Worm (Caenorhabditis elegans): ENCODE results near the gene F14D2.7.
A peak's percentile ranks its signal among the peaks of the same experiment; 100 is the strongest.

F14D2.7 gene

DNA sequence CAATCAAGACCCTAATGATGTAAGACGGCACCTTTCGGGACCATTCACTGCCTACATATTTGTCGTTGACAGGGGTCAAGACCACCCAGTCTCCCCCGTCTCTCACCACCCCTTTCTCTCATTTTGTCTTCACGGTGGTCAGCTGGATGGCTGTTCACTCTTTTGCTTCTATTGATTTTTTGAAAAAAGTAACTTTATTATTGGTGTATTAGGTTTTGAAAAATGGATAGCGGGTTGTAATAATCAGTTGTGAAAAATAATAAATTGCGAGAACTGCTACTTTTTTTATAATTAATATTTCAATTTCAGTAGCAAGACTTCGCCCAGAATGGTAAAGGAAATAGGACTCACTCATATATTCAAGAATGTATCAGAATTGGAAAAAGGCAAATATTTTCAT lies 38.3 kb upstream of the F14D2.7 start, which contains the start of gene bath-9:
Gene bath-9 (plus strand): TSS at position 301 of the 400 bp plus-strand sequence.
- TF ChIP-seq nhr-10 (tag; optimal IDR thresholded peaks at IDR 0.05) = no peak
- TF ChIP-seq R02D3.7 (tag; optimal IDR thresholded peaks at IDR 0.05) = no peak
- TF ChIP-seq ceh-28 (tag; optimal IDR thresholded peaks at IDR 0.05) = no peak
- TF ChIP-seq unc-130 (GFP tag; optimal IDR thresholded peaks at IDR 0.05) = no peak
- no peak for TF ChIP-seq dve-1 (tag; optimal IDR thresholded peaks at IDR 0.05; ENCODE audit: insufficient read depth)

DNA sequence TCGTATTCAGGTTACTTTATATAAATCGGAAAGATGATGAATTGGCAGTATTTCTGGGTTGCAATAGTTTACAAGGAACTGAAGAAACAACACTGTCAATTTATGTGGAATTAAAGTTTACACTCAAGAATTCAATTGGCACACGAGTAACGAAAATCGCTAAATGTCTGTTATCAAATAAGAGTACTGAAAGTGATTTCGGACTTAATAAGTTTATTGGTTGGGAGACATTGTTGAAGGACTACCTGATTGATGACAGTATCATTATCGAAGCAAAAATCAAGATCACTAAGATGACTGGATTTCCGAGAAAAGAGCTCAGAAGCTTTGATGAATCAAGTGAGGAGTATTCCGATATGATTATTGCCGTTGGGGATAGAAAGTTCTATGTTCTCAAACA lies 36.8 kb upstream of the F14D2.7 start:
- peak in 1 of 2 experiments; percentile 92 for TF ChIP-seq unc-62 (GFP tag; optimal IDR thresholded peaks at IDR 0.05 in 1 of 2)
- no peak for TF ChIP-seq unc-62 (tag; optimal IDR thresholded peaks at IDR 0.05)
- no peak for TF ChIP-seq ceh-44 (GFP tag; IDR thresholded peaks at IDR 0.05)
- no peak for TF ChIP-seq spr-3 (GFP tag; optimal IDR thresholded peaks at IDR 0.05)
- no peak for TF ChIP-seq daf-12 (tag; optimal IDR thresholded peaks at IDR 0.05)

DNA sequence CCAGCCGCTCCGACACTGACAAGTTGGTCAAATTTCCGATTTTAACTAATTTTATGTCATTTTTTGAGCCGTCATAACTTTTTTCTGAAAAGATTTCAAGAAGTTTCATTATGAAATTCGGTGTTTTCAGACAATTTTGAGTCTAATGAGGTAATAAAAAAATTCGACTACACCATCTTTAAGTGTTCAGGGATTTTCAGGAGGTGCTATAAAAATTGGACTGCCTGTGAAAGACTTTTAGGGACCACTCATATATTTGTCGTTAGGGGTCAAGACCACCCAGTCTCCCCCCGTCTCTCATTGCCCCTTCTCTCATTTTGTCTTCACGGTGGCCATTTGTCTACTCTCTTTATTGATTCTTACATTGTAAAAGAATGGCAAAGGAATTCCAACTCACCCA lies 36.3 kb upstream of the F14D2.7 start, which contains the start of gene bath-10:
Gene bath-10 (plus strand): TSS at position 301 of the 400 bp plus-strand sequence.
- TF ChIP-seq nhr-25 (tag; optimal IDR thresholded peaks at IDR 0.05; ENCODE audit: borderline replicate concordance, insufficient read depth) (no peak), hlh-11 (tag; optimal IDR thresholded peaks at IDR 0.05) (no peak), pha-4 (GFP tag; IDR thresholded peaks at IDR 0.05) (no peak), pha-4 (tag; optimal IDR thresholded peaks at IDR 0.05) (no peak)

DNA sequence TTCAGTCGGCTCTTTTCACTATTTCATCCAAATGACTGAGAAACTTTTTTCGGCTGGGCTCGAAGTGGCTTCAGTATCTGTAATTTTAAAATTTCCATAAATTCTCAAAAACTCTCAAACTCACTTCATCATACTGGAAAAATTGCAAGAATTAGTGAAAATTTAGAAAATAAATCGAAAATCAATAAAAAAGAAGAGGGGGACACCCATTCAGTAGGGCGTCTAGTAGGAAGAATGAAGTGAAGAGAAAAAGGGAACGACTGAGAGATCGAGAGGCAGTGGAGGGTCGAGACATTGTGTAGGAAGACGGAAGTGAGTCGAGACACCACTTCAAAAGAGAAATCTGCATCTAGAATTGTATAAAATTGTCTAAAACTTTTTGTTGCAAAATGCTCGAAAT lies 35.4 kb upstream of the F14D2.7 start:
- TF ChIP-seq D1046.2 (GFP tag; IDR thresholded peaks at IDR 0.05) (no peak), set-16 (GFP tag; IDR thresholded peaks at IDR 0.05) (no peak), ceh-20 (GFP tag; IDR thresholded peaks at IDR 0.05) (no peak)

DNA sequence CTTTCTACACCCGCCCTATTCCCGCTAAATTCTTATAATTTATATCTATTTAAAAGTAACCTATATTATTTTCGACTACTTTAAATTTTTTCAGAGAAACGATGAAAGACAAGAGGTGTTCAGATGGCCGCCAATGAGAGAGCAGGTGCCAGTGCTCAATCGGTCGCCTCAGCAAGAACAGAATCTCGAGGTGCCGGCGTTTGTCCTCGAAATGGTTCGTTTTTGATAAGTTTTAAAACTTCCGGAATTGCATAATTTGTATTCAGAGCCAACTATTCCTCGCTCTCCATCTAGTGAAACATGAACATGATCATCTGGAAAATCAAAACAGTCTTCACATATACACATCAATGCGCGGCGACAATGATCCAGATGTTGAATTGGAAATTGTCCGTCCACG lies 32.6 kb upstream of the F14D2.7 start, which contains the start of gene bath-23:
Gene bath-23 (plus strand): TSS at position 301 of the 400 bp plus-strand sequence.
- no peak for TF ChIP-seq ama-1 (optimal IDR thresholded peaks at IDR 0.05)
- TF ChIP-seq lsy-2 (tag; optimal IDR thresholded peaks at IDR 0.05) = no peak
- TF ChIP-seq ces-1 (GFP tag; optimal IDR thresholded peaks at IDR 0.05) = no peak
- TF ChIP-seq unc-39 (tag; optimal IDR thresholded peaks at IDR 0.05) = no peak
- TF ChIP-seq lin-39 (tag; optimal IDR thresholded peaks at IDR 0.05) = no peak
- TF ChIP-seq lir-3 (tag; optimal IDR thresholded peaks at IDR 0.05) = no peak
- no peak for TF ChIP-seq duxl-1 (tag; optimal IDR thresholded peaks at IDR 0.05; ENCODE audit: poor library complexity)
- TF ChIP-seq Y5F2A.4 (GFP tag; optimal IDR thresholded peaks at IDR 0.05) = no peak
- no peak for TF ChIP-seq ceh-28 (tag; optimal IDR thresholded peaks at IDR 0.05)

DNA sequence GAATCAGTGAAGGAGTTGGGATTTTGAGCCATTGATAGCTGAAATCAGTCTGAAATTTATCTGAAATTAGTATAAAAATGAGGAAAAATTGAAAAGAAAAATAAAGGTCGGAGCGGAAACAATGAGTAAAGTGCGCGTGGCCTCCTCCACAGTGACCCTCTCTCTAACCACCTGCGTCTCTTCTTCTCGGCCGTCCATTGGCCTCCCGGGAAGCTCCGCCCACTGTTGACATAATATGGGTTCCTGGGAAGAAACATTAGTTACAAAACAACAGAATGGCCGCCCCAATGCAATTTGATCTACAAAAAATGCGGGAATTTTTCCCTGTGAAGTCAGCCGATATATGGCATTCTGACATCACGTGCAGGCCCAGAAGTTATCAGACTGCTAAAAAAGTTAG lies 31.6 kb upstream of the F14D2.7 start, which contains the start of gene Y49F6C.8:
Gene Y49F6C.8 (minus strand): TSS at position 51 of the 400 bp plus-strand sequence.
- TF ChIP-seq duxl-1 (tag; optimal IDR thresholded peaks at IDR 0.05; ENCODE audit: poor library complexity) (peak; percentile 97), ZK337.2 (GFP tag; IDR thresholded peaks at IDR 0.05) (no peak), Y75B8A.6 (GFP tag; IDR thresholded peaks at IDR 0.05) (no peak)

DNA sequence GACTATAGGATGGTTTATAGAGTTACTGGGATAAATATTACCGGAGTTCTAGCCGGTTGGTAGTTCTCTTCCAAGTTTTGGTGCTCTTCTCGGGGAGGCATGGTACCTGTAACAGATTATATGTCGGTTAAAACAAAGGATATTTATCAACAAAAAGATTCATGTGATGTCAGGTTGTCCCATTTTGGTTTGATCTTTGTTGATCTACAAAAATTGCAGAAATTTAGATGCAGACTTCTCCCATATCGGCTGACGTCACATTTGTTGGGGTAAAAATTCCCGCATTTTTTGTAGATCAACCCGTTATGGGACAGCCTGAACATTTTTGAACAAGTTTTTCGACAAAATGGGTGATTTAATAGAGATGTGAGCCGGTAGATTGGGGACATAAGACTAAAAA lies 29.6 kb upstream of the F14D2.7 start, which contains the start of gene Y49F6C.7:
Gene Y49F6C.7 (minus strand): TSS at position 101 of the 400 bp plus-strand sequence.
- TF ChIP-seq unc-130 (GFP tag; optimal IDR thresholded peaks at IDR 0.05) = no peak
- no peak for TF ChIP-seq nhr-41 (GFP tag; IDR thresholded peaks at IDR 0.05)
- TF ChIP-seq nhr-48 (tag; optimal IDR thresholded peaks at IDR 0.05) = no peak
- no peak for TF ChIP-seq hlh-30 (tag; optimal IDR thresholded peaks at IDR 0.05; ENCODE audit: insufficient read depth)
- TF ChIP-seq ceh-62 (tag; optimal IDR thresholded peaks at IDR 0.05) = no peak

Measured in whole organism, L4 larva.